Worm (Caenorhabditis elegans) whole organism, late embryonic: ENCODE data around the gene pkn-1.

Source experiments
- ama-1 ChIP-seq: fragments of 150-350 bp; optimal IDR thresholded peaks from 2 replicates; lab custom pipeline; 2014
- ceh-19 ChIP-seq: fragments of 200-800 bp; sonication (Bioruptor generic); optimal IDR thresholded peaks from 2 replicates; lab custom pipeline; 2018; ENCODE audit warnings: mild to moderate bottlenecking, missing genetic modification characterization, missing compliant biosample characterization
- ceh-22 ChIP-seq: sonication (generic microtip); optimal IDR thresholded peaks from 2 replicates; lab custom pipeline; 2017; ENCODE audit warnings: missing biosample characterization, missing genetic modification characterization
- dmd-4 ChIP-seq: sonication (generic microtip); optimal IDR thresholded peaks from 2 replicates; lab custom pipeline; 2016; ENCODE audit warnings: borderline replicate concordance, missing genetic modification characterization, missing compliant biosample characterization
- hlh-30 ChIP-seq: sonication (generic microtip); optimal IDR thresholded peaks from 2 replicates; lab custom pipeline; 2017; ENCODE audit warnings: antibody characterized with exemption, missing genetic modification characterization, missing compliant biosample characterization; ENCODE audit not compliant: insufficient read depth
- lin-11 ChIP-seq: fragments of 200-800 bp; sonication (Bioruptor generic); optimal IDR thresholded peaks from 2 replicates; lab custom pipeline; 2018; ENCODE audit warnings: mild to moderate bottlenecking, missing genetic modification characterization, missing compliant biosample characterization
- nhr-11 ChIP-seq: fragments of 150-350 bp; optimal IDR thresholded peaks from 2 replicates; lab custom pipeline; 2014; ENCODE audit warnings: missing biosample characterization, missing genetic modification characterization
- pha-2 ChIP-seq: sonication (generic microtip); optimal IDR thresholded peaks from 2 replicates; lab custom pipeline; 2017; ENCODE audit warnings: mild to moderate bottlenecking, missing genetic modification characterization, missing compliant biosample characterization
- pha-4 ChIP-seq: fragments of 150-350 bp; optimal IDR thresholded peaks from 2 replicates; lab custom pipeline; 2018; ENCODE audit warnings: missing biosample characterization, missing genetic modification reagents, missing genetic modification characterization
- ttx-3 ChIP-seq: sonication (generic microtip); optimal IDR thresholded peaks from 2 replicates; lab custom pipeline; 2016; ENCODE audit warnings: missing genetic modification reagents, missing genetic modification characterization, missing compliant biosample characterization
- unc-3 ChIP-seq, 2 experiments: fragments of 200-800 bp in 1 of 2; sonication (Bioruptor generic) in 1 of 2; sonication (generic microtip) in 1 of 2; conservative IDR thresholded peaks in 1 of 2; optimal IDR thresholded peaks in 1 of 2; 2 replicates each; pipeline versions ENCODE4 v1.3.6 to Lab custom; 2016 to 2022; ENCODE audit warnings: missing compliant biosample characterization in 2 of 2, missing genetic modification characterization in 2 of 2, missing genetic modification reagents in 1 of 2

ce11 chrX:10435492-10435939, 38.5 kb downstream of the pkn-1 start:
- TF ChIP-seq ceh-22 (tag; lab: Kevin White, UChicago): peak; percentile 70
- TF ChIP-seq pha-2 (tag; lab: Kevin White, UChicago): no peak
- no peak for TF ChIP-seq pha-4
- TF ChIP-seq ama-1 (lab: Kevin White, UChicago): no peak
- no peak for TF ChIP-seq lin-11
- TF ChIP-seq ttx-3 (tag; lab: Kevin White, UChicago): peak; percentile 51
- no peak for TF ChIP-seq unc-3 (GFP tag; conservative IDR thresholded peaks at IDR 0.05; lab: Robert Waterston, UW)
- TF ChIP-seq unc-3 (tag; optimal IDR thresholded peaks at IDR 0.05; lab: Kevin White, UChicago): no peak
- no peak for TF ChIP-seq nhr-11
- TF ChIP-seq hlh-30 (tag; lab: Kevin White, UChicago): peak; percentile 15
- no peak for TF ChIP-seq dmd-4 (tag; lab: Kevin White, UChicago)
- peak; percentile 55 for TF ChIP-seq ceh-19 (GFP tag; lab: Kevin White, UChicago)
